Fruit fly (Drosophila melanogaster) whole organism, embryonic: ENCODE data around the gene CG3984.
A peak's percentile ranks its signal among the peaks of the same experiment; 100 is the strongest.

ENCODE experiments used
- Awh ChIP-seq: fragments of 200-800 bp; sonication (Bioruptor generic); IDR thresholded peaks from 2 replicates; pipeline ENCODE4, ENCODE4 v1.3.6; 2022; ENCODE audit warnings: missing biosample characterization, missing genetic modification characterization
- C15 ChIP-seq: fragments of 200-800 bp; sonication (Bioruptor generic); IDR thresholded peaks from 3 replicates; pipeline ENCODE4 v1.3.6; 2022; ENCODE audit warnings: missing biosample characterization, missing genetic modification characterization
- CG10147 ChIP-seq: fragments of 200-800 bp; sonication (Bioruptor generic); optimal IDR thresholded peaks from 2 replicates; lab custom pipeline; 2019; ENCODE audit warnings: missing biosample characterization, mild to moderate bottlenecking, missing genetic modification characterization, moderate library complexity
- CG10209 ChIP-seq: fragments of 200-800 bp; sonication (Bioruptor generic); optimal IDR thresholded peaks from 3 replicates; lab custom pipeline; 2017; ENCODE audit warnings: missing biosample characterization, mild to moderate bottlenecking, missing genetic modification characterization, missing genetic modification reagents
- CG12071 ChIP-seq: fragments of 200-800 bp; sonication (Bioruptor generic); optimal IDR thresholded peaks from 3 replicates; lab custom pipeline; 2018; ENCODE audit warnings: missing biosample characterization, mild to moderate bottlenecking, missing genetic modification characterization
- CG12104 ChIP-seq: fragments of 200-800 bp; sonication (Bioruptor generic); optimal IDR thresholded peaks from 3 replicates; lab custom pipeline; 2016; ENCODE audit warnings: missing biosample characterization, missing genetic modification characterization
- CG13287 ChIP-seq: fragments of 200-800 bp; sonication (Bioruptor generic); IDR thresholded peaks from 2 replicates; pipeline ENCODE4 v1.3.6; 2022; ENCODE audit warnings: missing biosample characterization, missing genetic modification characterization; ENCODE audit not compliant: partially characterized antibody
- CG13894 ChIP-seq: fragments of 200-800 bp; sonication (Bioruptor generic); optimal IDR thresholded peaks from 3 replicates; lab custom pipeline; 2018; ENCODE audit warnings: missing biosample characterization, mild to moderate bottlenecking, missing genetic modification characterization, moderate library complexity
- CG15479 ChIP-seq: fragments of 200-800 bp; sonication (Bioruptor generic); optimal IDR thresholded peaks from 3 replicates; lab custom pipeline; 2019; ENCODE audit warnings: missing biosample characterization, mild to moderate bottlenecking, missing genetic modification characterization, moderate library complexity
- CG15514 ChIP-seq: fragments of 200-800 bp; sonication (Bioruptor generic); optimal IDR thresholded peaks from 3 replicates; lab custom pipeline; 2017; ENCODE audit warnings: missing biosample characterization, missing genetic modification characterization, mild to moderate bottlenecking, moderate library complexity, missing genetic modification reagents
- CG16813 ChIP-seq: fragments of 200-800 bp; sonication (Bioruptor generic); IDR thresholded peaks from 3 replicates; pipeline ENCODE4 v1.3.6; 2022; ENCODE audit warnings: missing biosample characterization, missing genetic modification characterization; ENCODE audit not compliant: partially characterized antibody
- CG32767 ChIP-seq: fragments of 200-800 bp; sonication (Bioruptor generic); IDR thresholded peaks from 2 replicates; pipeline ENCODE4 v1.3.6; 2022; ENCODE audit warnings: missing biosample characterization, missing genetic modification characterization
- CG3995 ChIP-seq: fragments of 200-800 bp; sonication (Bioruptor generic); optimal IDR thresholded peaks from 3 replicates; lab custom pipeline; 2016; ENCODE audit warnings: missing biosample characterization, missing genetic modification characterization
- CG43689 ChIP-seq: fragments of 200-800 bp; sonication (Bioruptor generic); IDR thresholded peaks from 2 replicates; pipeline ENCODE4 v1.3.6; 2022; ENCODE audit warnings: missing biosample characterization, missing genetic modification characterization
- CG4730 ChIP-seq: fragments of 200-800 bp; sonication (Bioruptor generic); IDR thresholded peaks from 2 replicates; pipeline ENCODE4 v1.3.6; 2022; ENCODE audit warnings: missing biosample characterization, missing genetic modification characterization
- CG4854 ChIP-seq: fragments of 200-800 bp; sonication (Bioruptor generic); optimal IDR thresholded peaks from 2 replicates; lab custom pipeline; 2016; ENCODE audit warnings: missing biosample characterization, missing genetic modification characterization, inconsistent platforms
- CG6272 ChIP-seq: fragments of 200-800 bp; sonication (Bioruptor generic); IDR thresholded peaks from 2 replicates; pipeline ENCODE4 v1.3.6; 2022; ENCODE audit warnings: missing biosample characterization, missing genetic modification characterization
- CG6654 ChIP-seq: fragments of 200-800 bp; sonication (Bioruptor generic); optimal IDR thresholded peaks from 2 replicates; lab custom pipeline; 2017; ENCODE audit warnings: missing biosample characterization, mild to moderate bottlenecking, missing genetic modification characterization
- CG6683 ChIP-seq: fragments of 200-800 bp; sonication (Bioruptor generic); optimal IDR thresholded peaks from 2 replicates; lab custom pipeline; 2017; ENCODE audit warnings: missing biosample characterization, mild to moderate bottlenecking, missing genetic modification characterization, missing genetic modification reagents
- CG7271 ChIP-seq: fragments of 200-800 bp; sonication (Bioruptor generic); optimal IDR thresholded peaks from 2 replicates; lab custom pipeline; 2018; ENCODE audit warnings: missing biosample characterization, mild to moderate bottlenecking, missing genetic modification characterization, moderate library complexity
- CG9727 ChIP-seq: fragments of 200-800 bp; sonication (Bioruptor generic); optimal IDR thresholded peaks from 3 replicates; lab custom pipeline; 2017; ENCODE audit warnings: missing biosample characterization, mild to moderate bottlenecking, missing genetic modification characterization
- D ChIP-seq, 2 experiments: fragments of 200-800 bp in 1 of 2; fragments of >200 bp in 1 of 2; sonication (Bioruptor generic) in 1 of 2; optimal IDR thresholded peaks; 2 replicates in 1 of 2; 3 replicates in 1 of 2; lab custom pipeline; 2017; ENCODE audit warnings: mild to moderate bottlenecking in 1 of 2, missing biosample characterization in 1 of 2, missing genetic modification characterization in 1 of 2, missing genetic modification reagents in 1 of 2
- ERR ChIP-seq: fragments of 200-800 bp; sonication (Bioruptor generic); optimal IDR thresholded peaks from 2 replicates; lab custom pipeline; 2016; ENCODE audit warnings: missing biosample characterization, missing genetic modification characterization
- GATAe ChIP-seq: fragments of 200-800 bp; sonication (Bioruptor generic); conservative IDR thresholded peaks from 2 replicates; pipeline ENCODE4 v1.3.6; 2022; ENCODE audit warnings: missing biosample characterization, missing genetic modification characterization
- H2.0 ChIP-seq: fragments of 200-800 bp; sonication (Bioruptor generic); IDR thresholded peaks from 2 replicates; pipeline ENCODE4 v1.3.6; 2022; ENCODE audit warnings: missing biosample characterization, missing genetic modification characterization
- HLH54F ChIP-seq: fragments of 200-800 bp; sonication (Bioruptor generic); optimal IDR thresholded peaks from 3 replicates; lab custom pipeline; 2016; ENCODE audit warnings: missing biosample characterization, missing genetic modification characterization
- HmgD ChIP-seq: fragments of 200-800 bp; sonication (Bioruptor generic); optimal IDR thresholded peaks from 3 replicates; lab custom pipeline; 2016; ENCODE audit warnings: missing biosample characterization, missing genetic modification characterization
- Hmx ChIP-seq: fragments of 200-800 bp; sonication (Bioruptor generic); optimal IDR thresholded peaks from 2 replicates; lab custom pipeline; 2016; ENCODE audit warnings: missing biosample characterization, missing genetic modification characterization
- Hsf ChIP-seq: fragments of 200-800 bp; sonication (Bioruptor generic); optimal IDR thresholded peaks from 3 replicates; lab custom pipeline; 2016; ENCODE audit warnings: missing biosample characterization, missing genetic modification characterization
- Jarid2 ChIP-seq: fragments of 200-800 bp; sonication (Bioruptor generic); optimal IDR thresholded peaks from 3 replicates; lab custom pipeline; 2017; ENCODE audit warnings: mild to moderate bottlenecking, missing biosample characterization, missing genetic modification reagents, missing genetic modification characterization
- Kr ChIP-seq: fragments of 200-800 bp; sonication (Bioruptor generic); optimal IDR thresholded peaks from 2 replicates; lab custom pipeline; 2017; ENCODE audit warnings: missing biosample characterization, mild to moderate bottlenecking, missing genetic modification characterization
- NC2β ChIP-seq: fragments of 200-800 bp; sonication (Bioruptor generic); optimal IDR thresholded peaks from 2 replicates; lab custom pipeline; 2016; ENCODE audit warnings: missing biosample characterization, missing genetic modification characterization
- PHDP ChIP-seq: fragments of 200-800 bp; sonication (Bioruptor generic); optimal IDR thresholded peaks from 3 replicates; lab custom pipeline; 2018; ENCODE audit warnings: missing biosample characterization, mild to moderate bottlenecking, missing genetic modification characterization, moderate library complexity
- Side ChIP-seq: fragments of 200-800 bp; sonication (Bioruptor generic); optimal IDR thresholded peaks from 2 replicates; lab custom pipeline; 2016; ENCODE audit warnings: missing biosample characterization, missing genetic modification characterization
- ase ChIP-seq: fragments of 200-800 bp; sonication (Bioruptor generic); IDR thresholded peaks from 3 replicates; pipeline ENCODE4 v1.3.6; 2022; ENCODE audit warnings: missing biosample characterization, missing genetic modification characterization
- ash1 ChIP-seq: fragments of 200-800 bp; sonication (Bioruptor generic); optimal IDR thresholded peaks from 2 replicates; lab custom pipeline; 2018; ENCODE audit warnings: missing biosample characterization, mild to moderate bottlenecking, missing genetic modification characterization
- cg ChIP-seq: fragments of 200-800 bp; sonication (Bioruptor generic); optimal IDR thresholded peaks from 3 replicates; lab custom pipeline; 2019; ENCODE audit warnings: missing biosample characterization, mild to moderate bottlenecking, missing genetic modification characterization, moderate library complexity
- corto ChIP-seq: fragments of 200-800 bp; sonication (Bioruptor generic); optimal IDR thresholded peaks from 2 replicates; lab custom pipeline; 2016; ENCODE audit warnings: missing biosample characterization, mild to moderate bottlenecking, missing genetic modification characterization, moderate library complexity
- crol ChIP-seq: fragments of 200-800 bp; sonication (Bioruptor generic); IDR thresholded peaks from 2 replicates; pipeline ENCODE4 v1.3.6; 2022; ENCODE audit warnings: missing biosample characterization, missing genetic modification characterization
- dati ChIP-seq: fragments of 200-800 bp; sonication (Bioruptor generic); IDR thresholded peaks from 2 replicates; pipeline ENCODE4 v1.3.6; 2022; ENCODE audit warnings: missing biosample characterization, missing genetic modification characterization
- gcm ChIP-seq: fragments of 200-800 bp; sonication (Bioruptor generic); optimal IDR thresholded peaks from 2 replicates; lab custom pipeline; 2019; ENCODE audit warnings: missing biosample characterization, mild to moderate bottlenecking, missing genetic modification characterization, moderate library complexity
- kah ChIP-seq: fragments of 200-800 bp; sonication (Bioruptor generic); optimal IDR thresholded peaks from 2 replicates; lab custom pipeline; 2018; ENCODE audit warnings: missing biosample characterization, mild to moderate bottlenecking, missing genetic modification characterization
- lmd ChIP-seq: fragments of 200-800 bp; sonication (Bioruptor generic); IDR thresholded peaks from 2 replicates; pipeline ENCODE4 v1.3.6; 2022; ENCODE audit warnings: missing biosample characterization, missing genetic modification characterization
- mam ChIP-seq: fragments of 200-800 bp; sonication (Bioruptor generic); optimal IDR thresholded peaks from 3 replicates; lab custom pipeline; 2016; ENCODE audit warnings: missing biosample characterization, missing genetic modification characterization
- pho ChIP-seq: fragments of 200-800 bp; sonication (Bioruptor generic); optimal IDR thresholded peaks from 2 replicates; lab custom pipeline; 2016; ENCODE audit warnings: missing biosample characterization, missing genetic modification characterization
- ro ChIP-seq: fragments of 200-800 bp; sonication (Bioruptor generic); IDR thresholded peaks from 2 replicates; pipeline ENCODE4 v1.3.6; 2022; ENCODE audit warnings: missing biosample characterization, missing genetic modification characterization
- sim ChIP-seq: fragments of 200-800 bp; sonication (Bioruptor generic); IDR thresholded peaks from 2 replicates; pipeline ENCODE4 v1.3.6; 2022; ENCODE audit warnings: missing biosample characterization, missing genetic modification characterization
- slou ChIP-seq: fragments of 200-800 bp; sonication (Bioruptor generic); optimal IDR thresholded peaks from 3 replicates; lab custom pipeline; 2016; ENCODE audit warnings: missing biosample characterization, missing genetic modification characterization
- so ChIP-seq: fragments of 200-800 bp; sonication (Bioruptor generic); IDR thresholded peaks from 3 replicates; pipeline ENCODE4 v1.3.6; 2022; ENCODE audit warnings: missing biosample characterization, missing genetic modification characterization
- trh ChIP-seq: fragments of 200-800 bp; sonication (Bioruptor generic); optimal IDR thresholded peaks from 2 replicates; lab custom pipeline; 2016; ENCODE audit warnings: missing biosample characterization, missing genetic modification characterization
- vfl ChIP-seq: fragments of 200-800 bp; sonication (Bioruptor generic); optimal IDR thresholded peaks from 2 replicates; lab custom pipeline; 2016; ENCODE audit warnings: missing biosample characterization, missing genetic modification characterization

The CG3984 gene

dm6 chr3R:15131677-15132076 is 5.3 kb upstream of the CG3984 start, which contains the start of gene CG42788 (continued):
- TF ChIP-seq GATAe (no peak), pho (GFP tag; lab: Kevin White, UChicago) (peak; percentile 84), CG15479 (GFP tag; lab: Kevin White, UChicago) (no peak), Awh (no peak), vfl (GFP tag; lab: Kevin White, UChicago) (peak; percentile 67), CG9727 (GFP tag; lab: Kevin White, UChicago) (peak; percentile 68), CG12104 (peak; percentile 9), CG16813 (GFP tag; lab: Robert Waterston, UW) (no peak), CG3995 (peak; percentile 30), CG13287 (GFP tag; lab: Robert Waterston, UW) (no peak), cg (GFP tag; lab: Kevin White, UChicago) (peak; percentile 94), CG10147 (GFP tag; lab: Kevin White, UChicago) (no peak), slou (GFP tag; lab: Kevin White, UChicago) (no peak), C15 (no peak), CG12071 (GFP tag; lab: Kevin White, UChicago) (peak; percentile 61), dati (no peak), mam (GFP tag; lab: Kevin White, UChicago) (peak; percentile 53), CG43689 (no peak), Jarid2 (GFP tag; lab: Kevin White, UChicago) (peak; percentile 95), CG4730 (no peak), trh (GFP tag; lab: Kevin White, UChicago) (no peak), CG6683 (GFP tag; lab: Kevin White, UChicago) (no peak), crol (no peak), ERR (GFP tag; lab: Kevin White, UChicago) (peak; percentile 88), sim (no peak), CG6272 (peak; percentile 65), gcm (peak; percentile 77), CG15514 (peak; percentile 65), kah (no peak), ro (GFP tag; lab: Robert Waterston, UW) (no peak), ase (GFP tag; lab: Robert Waterston, UW) (no peak), ash1 (GFP tag; lab: Kevin White, UChicago) (peak; percentile 24), D (optimal IDR thresholded peaks at IDR 0.05; lab: Kevin White, UChicago) (no peak), D (GFP tag; optimal IDR thresholded peaks at IDR 0.05; lab: Kevin White, UChicago) (peak; percentile 10), CG6654 (no peak), corto (GFP tag; lab: Kevin White, UChicago) (no peak), Hsf (GFP tag; lab: Kevin White, UChicago) (peak; percentile 61), CG32767 (GFP tag; lab: Robert Waterston, UW) (no peak), Kr (no peak), H2.0 (GFP tag; lab: Robert Waterston, UW) (no peak), CG13894 (tag; lab: Kevin White, UChicago) (peak; percentile 86), CG7271 (tag; lab: Kevin White, UChicago) (no peak), Hmx (no peak), CG4854 (GFP tag; lab: Kevin White, UChicago) (peak; percentile 5), lmd (no peak), so (GFP tag; lab: Robert Waterston, UW) (no peak), Side (GFP tag; lab: Kevin White, UChicago) (peak; percentile 83), HmgD (GFP tag; lab: Kevin White, UChicago) (peak; percentile 85), PHDP (tag; lab: Kevin White, UChicago) (peak; percentile 77), HLH54F (GFP tag; lab: Kevin White, UChicago) (peak; percentile 57), CG10209 (GFP tag; lab: Kevin White, UChicago) (peak; percentile 53), NC2β (GFP tag; lab: Kevin White, UChicago) (peak; percentile 40)
